Worm (Caenorhabditis elegans) whole organism, L2 larva: ENCODE measurements around the gene H39E20.1.

Source experiments
- ama-1 ChIP-seq: fragments of 150-350 bp; optimal IDR thresholded peaks from 2 replicates; lab custom pipeline; 2018; ENCODE audit warnings: inconsistent platforms
- lin-13 ChIP-seq: fragments of 150-350 bp; optimal IDR thresholded peaks from 2 replicates; lab custom pipeline; 2014; ENCODE audit warnings: missing biosample characterization, missing genetic modification reagents, missing genetic modification characterization

ce11 chrX:1445696-1446095 is 48.3 kb upstream of the H39E20.1 start:
- peak; percentile 64 for TF ChIP-seq ama-1
- TF ChIP-seq lin-13, result no peak
